Fruit fly (Drosophila melanogaster) whole organism, pupa: Measurements from ENCODE around the gene msd1.

ENCODE experiments used
- CG10348 ChIP-seq: fragments of 200-800 bp; sonication (Bioruptor generic); IDR thresholded peaks from 2 replicates; pipeline ENCODE4 v1.3.6; 2022; ENCODE audit warnings: missing biosample characterization, missing genetic modification characterization
- CG12605 ChIP-seq: fragments of 200-800 bp; sonication (Bioruptor generic); IDR thresholded peaks from 2 replicates; pipeline ENCODE4 v1.3.6; 2022; ENCODE audit warnings: missing biosample characterization, missing genetic modification characterization
- CG13204 ChIP-seq: fragments of 200-800 bp; sonication (Bioruptor generic); optimal IDR thresholded peaks from 2 replicates; lab custom pipeline; 2018; ENCODE audit warnings: missing biosample characterization, mild to moderate bottlenecking, missing genetic modification characterization, moderate library complexity
- CG14655 ChIP-seq: fragments of 200-800 bp; sonication (Bioruptor generic); optimal IDR thresholded peaks from 3 replicates; lab custom pipeline; 2017; ENCODE audit warnings: mild to moderate bottlenecking, missing biosample characterization, missing genetic modification reagents, missing genetic modification characterization
- CG15710 ChIP-seq: fragments of 200-800 bp; sonication (Bioruptor generic); optimal IDR thresholded peaks from 2 replicates; lab custom pipeline; 2018; ENCODE audit warnings: missing biosample characterization, mild to moderate bottlenecking, missing genetic modification characterization, moderate library complexity
- CG17806 ChIP-seq: fragments of 200-800 bp; sonication (Bioruptor generic); optimal IDR thresholded peaks from 2 replicates; lab custom pipeline; 2018; ENCODE audit warnings: missing biosample characterization, mild to moderate bottlenecking, missing genetic modification characterization, moderate library complexity
- CG32121 ChIP-seq: fragments of 200-800 bp; sonication (Bioruptor generic); IDR thresholded peaks from 2 replicates; pipeline ENCODE4 v1.3.6; 2022; ENCODE audit warnings: missing biosample characterization, missing genetic modification characterization
- CG34367 ChIP-seq: fragments of 200-800 bp; sonication (Bioruptor generic); optimal IDR thresholded peaks from 2 replicates; lab custom pipeline; 2018; ENCODE audit warnings: missing biosample characterization, mild to moderate bottlenecking, missing genetic modification characterization
- CG4496 ChIP-seq: fragments of 200-800 bp; sonication (Bioruptor generic); IDR thresholded peaks from 3 replicates; pipeline ENCODE4 v1.3.6; 2022; ENCODE audit warnings: missing biosample characterization, missing genetic modification characterization
- CG8159 ChIP-seq: fragments of 200-800 bp; sonication (Bioruptor generic); optimal IDR thresholded peaks from 3 replicates; lab custom pipeline; 2018; ENCODE audit warnings: missing biosample characterization, mild to moderate bottlenecking, missing genetic modification characterization, moderate library complexity
- CG8301 ChIP-seq: fragments of 200-800 bp; sonication (Bioruptor generic); optimal IDR thresholded peaks from 2 replicates; lab custom pipeline; 2018; ENCODE audit warnings: missing biosample characterization, mild to moderate bottlenecking, missing genetic modification characterization
- CG9948 ChIP-seq: fragments of 200-800 bp; sonication (Bioruptor generic); optimal IDR thresholded peaks from 2 replicates; lab custom pipeline; 2018; ENCODE audit warnings: missing biosample characterization, mild to moderate bottlenecking, missing genetic modification characterization, moderate library complexity
- D1 ChIP-seq: fragments of 200-800 bp; sonication (Bioruptor generic); optimal IDR thresholded peaks from 2 replicates; lab custom pipeline; 2018; ENCODE audit warnings: missing biosample characterization, mild to moderate bottlenecking, missing genetic modification characterization, moderate library complexity
- EcR ChIP-seq: fragments of 200-800 bp; sonication (Bioruptor generic); optimal IDR thresholded peaks from 3 replicates; lab custom pipeline; 2019; ENCODE audit warnings: missing biosample characterization, missing genetic modification characterization, mild to moderate bottlenecking, moderate library complexity, missing genetic modification reagents
- Ets98B ChIP-seq: fragments of 200-800 bp; sonication (Bioruptor generic); IDR thresholded peaks from 2 replicates; pipeline ENCODE4 v1.3.6; 2022; ENCODE audit warnings: missing biosample characterization, missing genetic modification characterization
- Pif1A ChIP-seq: fragments of 200-800 bp; sonication (Bioruptor generic); optimal IDR thresholded peaks from 3 replicates; lab custom pipeline; 2016; ENCODE audit warnings: missing biosample characterization, missing genetic modification characterization
- Pif1B ChIP-seq: fragments of 200-800 bp; sonication (Bioruptor generic); optimal IDR thresholded peaks from 3 replicates; lab custom pipeline; 2016; ENCODE audit warnings: missing biosample characterization, missing genetic modification characterization
- Snoo ChIP-seq: fragments of 200-800 bp; sonication (Bioruptor generic); optimal IDR thresholded peaks from 3 replicates; lab custom pipeline; 2017; ENCODE audit warnings: missing biosample characterization, mild to moderate bottlenecking, missing genetic modification characterization, inconsistent platforms
- fd96Ca ChIP-seq: fragments of 200-800 bp; sonication (Bioruptor generic); IDR thresholded peaks from 3 replicates; pipeline ENCODE4 v1.3.6; 2022; ENCODE audit warnings: missing biosample characterization, missing genetic modification characterization
- gl ChIP-seq: fragments of 200-800 bp; sonication (Bioruptor generic); optimal IDR thresholded peaks from 2 replicates; lab custom pipeline; 2018; ENCODE audit warnings: missing biosample characterization, mild to moderate bottlenecking, missing genetic modification characterization
- rn ChIP-seq: fragments of 200-800 bp; sonication (Bioruptor generic); IDR thresholded peaks from 2 replicates; pipeline ENCODE4 v1.3.6; 2022; ENCODE audit warnings: missing biosample characterization, missing genetic modification characterization

msd1 gene

DNA sequence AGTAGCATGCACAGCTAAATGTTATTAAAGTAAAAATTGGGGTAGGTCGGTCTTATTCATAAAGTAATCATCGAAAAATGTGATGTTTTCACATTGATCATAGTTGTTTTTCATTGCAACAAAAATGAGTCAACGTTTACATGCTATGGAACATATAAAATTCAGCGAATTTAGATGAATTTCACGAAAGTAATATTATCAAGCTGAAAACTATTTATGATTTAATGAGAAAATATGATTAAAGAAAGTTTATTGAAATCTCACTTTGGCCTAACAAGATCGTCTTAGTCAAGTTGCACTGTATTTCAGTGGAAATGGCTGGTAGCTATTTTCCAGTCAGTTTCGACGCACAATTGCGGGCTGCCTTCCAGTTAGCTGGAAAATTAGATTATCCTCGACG lies 17.4 kb downstream of the msd1 start:
- TF ChIP-seq gl (tag; lab: Kevin White, UChicago) (no peak), CG34367 (tag; lab: Kevin White, UChicago) (no peak), Pif1A (GFP tag; lab: Kevin White, UChicago) (no peak), CG13204 (GFP tag; lab: Kevin White, UChicago) (no peak), CG12605 (GFP tag; lab: Robert Waterston, UW) (no peak), fd96Ca (GFP tag; lab: Robert Waterston, UW) (no peak), Ets98B (GFP tag; lab: Robert Waterston, UW) (no peak), Snoo (tag; lab: Kevin White, UChicago) (no peak), D1 (no peak), CG10348 (GFP tag; lab: Robert Waterston, UW) (no peak), Pif1B (GFP tag; lab: Kevin White, UChicago) (no peak), CG8301 (tag; lab: Kevin White, UChicago) (no peak), CG17806 (tag; lab: Kevin White, UChicago) (no peak), CG32121 (GFP tag; lab: Robert Waterston, UW) (no peak), rn (GFP tag; lab: Robert Waterston, UW) (no peak), CG9948 (tag; lab: Kevin White, UChicago) (no peak)

DNA sequence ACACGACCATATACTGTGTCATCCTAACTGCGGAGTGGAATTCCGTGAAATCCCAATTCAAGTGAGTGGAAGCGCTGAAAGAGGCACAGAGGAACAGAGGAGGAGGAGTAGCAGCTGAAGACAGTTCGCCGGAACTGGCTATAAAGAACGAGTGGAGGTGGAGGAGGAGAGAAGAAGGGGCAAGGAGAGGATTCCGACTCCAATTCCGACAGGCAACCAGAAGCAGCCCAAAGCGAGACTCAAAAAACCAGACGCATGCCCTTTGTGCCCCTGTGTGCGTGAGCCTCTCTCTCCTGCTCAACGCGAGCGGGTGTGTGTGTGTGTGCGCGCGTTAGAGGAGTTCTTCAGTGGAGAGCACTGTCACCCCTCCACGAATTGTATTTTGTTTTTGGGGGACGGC lies 17.9 kb downstream of the msd1 start:
- TF ChIP-seq CG4496 (GFP tag; lab: Robert Waterston, UW) (0 out of 3 replicates have a peak, but pooled peaks have one; percentile 7), CG13204 (GFP tag; lab: Kevin White, UChicago) (no peak), fd96Ca (GFP tag; lab: Robert Waterston, UW) (peak; percentile 26; the same call in 1 of the 3 replicates)

DNA sequence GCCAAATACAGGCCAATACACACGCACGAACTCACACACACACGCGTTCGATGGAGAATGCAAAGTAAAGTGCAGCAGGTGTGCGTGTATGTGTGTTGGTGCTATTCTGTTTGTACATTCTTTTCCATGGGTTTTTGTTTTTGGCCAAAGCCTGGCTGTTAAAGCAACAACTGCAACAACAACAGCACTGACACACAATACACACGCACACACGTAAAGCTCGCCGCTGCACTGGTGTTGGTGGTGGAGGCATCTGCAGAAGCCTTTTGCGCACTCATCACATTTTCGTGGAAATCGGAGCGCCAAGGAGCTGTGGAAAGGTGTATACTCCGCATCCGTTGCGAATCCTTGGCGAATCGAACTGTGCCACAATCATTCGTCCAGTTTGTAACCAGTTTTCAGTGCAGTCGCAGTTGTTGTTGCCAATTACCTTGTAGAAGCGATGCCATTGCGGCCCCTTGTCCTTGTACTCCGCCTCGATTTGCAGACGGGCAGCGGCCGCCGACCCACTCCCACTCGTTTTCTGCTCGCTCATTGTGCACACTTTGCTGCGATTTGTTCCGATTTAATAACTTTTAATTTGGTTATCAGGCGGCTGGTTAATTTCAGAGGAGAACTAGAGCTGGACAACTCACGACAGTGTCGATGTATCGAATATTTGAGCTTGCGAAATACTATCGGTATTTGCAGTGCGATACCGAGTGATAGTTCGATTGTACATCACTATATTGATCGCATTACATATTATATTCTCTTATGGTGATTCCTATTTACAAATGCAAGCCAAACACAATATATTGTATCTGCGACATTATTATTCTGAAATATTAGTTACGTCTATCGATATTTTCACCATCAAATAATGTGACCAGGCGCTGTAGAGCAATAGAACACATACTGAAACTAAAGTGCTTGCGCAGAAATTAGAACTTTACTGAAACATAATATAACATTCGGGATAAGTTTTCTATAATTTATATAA lies 18.7 kb downstream of the msd1 start:
- no peak for TF ChIP-seq CG32121 (GFP tag; lab: Robert Waterston, UW)
- no peak for TF ChIP-seq CG10348 (GFP tag; lab: Robert Waterston, UW)
- TF ChIP-seq CG14655 = no peak
- no peak for TF ChIP-seq D1
- TF ChIP-seq CG15710 (tag; lab: Kevin White, UChicago) = peak; percentile 24
- TF ChIP-seq Ets98B (GFP tag; lab: Robert Waterston, UW) = peak; percentile 40; the same call in 1 of the 2 replicates
- peak; percentile 28 for TF ChIP-seq Snoo (tag; lab: Kevin White, UChicago)
- no peak for TF ChIP-seq CG34367 (tag; lab: Kevin White, UChicago)
- peak; percentile 41 for TF ChIP-seq CG8159 (tag; lab: Kevin White, UChicago)
- no peak for TF ChIP-seq fd96Ca (GFP tag; lab: Robert Waterston, UW)
- peak; percentile 36 for TF ChIP-seq Pif1A (GFP tag; lab: Kevin White, UChicago)
- TF ChIP-seq CG17806 (tag; lab: Kevin White, UChicago) = peak; percentile 4

DNA sequence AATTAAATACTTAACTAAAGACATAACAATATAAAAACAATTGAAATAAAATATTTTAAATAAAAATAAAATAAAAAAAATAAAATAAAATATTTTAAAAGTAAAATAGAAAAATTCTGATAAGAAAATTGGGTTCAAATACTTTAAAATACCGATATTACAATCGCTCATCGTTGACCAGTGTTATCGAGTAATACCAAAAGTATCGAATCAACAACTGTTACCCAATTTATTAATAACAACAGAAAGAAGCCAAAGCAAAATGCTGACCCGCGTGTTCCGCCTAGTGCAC lies 19.3 kb downstream of the msd1 start, which contains the start of gene CG9166:
TSS of gene CG9166 (plus strand) at position 193 of the 292 bp plus-strand sequence.
- TF ChIP-seq gl (tag; lab: Kevin White, UChicago) (no peak), Pif1B (GFP tag; lab: Kevin White, UChicago) (no peak), CG32121 (GFP tag; lab: Robert Waterston, UW) (no peak), CG8301 (tag; lab: Kevin White, UChicago) (no peak), Snoo (tag; lab: Kevin White, UChicago) (no peak), CG14655 (no peak), CG15710 (tag; lab: Kevin White, UChicago) (no peak), CG10348 (GFP tag; lab: Robert Waterston, UW) (no peak), D1 (no peak), CG13204 (GFP tag; lab: Kevin White, UChicago) (no peak), Ets98B (GFP tag; lab: Robert Waterston, UW) (no peak), EcR (GFP tag; lab: Kevin White, UChicago) (no peak), CG4496 (GFP tag; lab: Robert Waterston, UW) (no peak), CG12605 (GFP tag; lab: Robert Waterston, UW) (no peak), Pif1A (GFP tag; lab: Kevin White, UChicago) (no peak), fd96Ca (GFP tag; lab: Robert Waterston, UW) (no peak), CG34367 (tag; lab: Kevin White, UChicago) (no peak)

DNA sequence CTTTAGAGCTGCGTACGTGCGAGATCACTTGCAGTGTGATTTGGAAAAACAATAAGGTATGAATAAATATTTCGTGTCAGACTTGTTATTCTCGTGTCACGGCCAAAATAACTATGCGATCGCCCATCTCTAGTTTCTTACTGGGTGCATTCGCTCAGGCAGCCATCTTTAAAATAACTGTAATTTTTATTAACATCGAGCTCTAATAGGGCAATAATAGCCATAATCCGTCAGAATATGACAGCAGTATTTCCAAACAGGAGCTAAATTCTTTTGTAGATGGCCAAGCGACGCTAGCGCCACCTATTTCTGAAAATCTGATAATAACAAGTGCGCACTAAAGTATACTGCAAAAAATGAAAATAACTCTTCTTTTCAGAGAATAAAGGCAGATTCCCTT lies 20.5 kb downstream of the msd1 start:
- no peak for TF ChIP-seq Snoo (tag; lab: Kevin White, UChicago)
- no peak for TF ChIP-seq CG13204 (GFP tag; lab: Kevin White, UChicago)
- TF ChIP-seq fd96Ca (GFP tag; lab: Robert Waterston, UW) = 0 out of 3 replicates have a peak, but pooled peaks have one; percentile 3
- TF ChIP-seq D1 = peak; percentile 32
- 0 out of 3 replicates have a peak, but pooled peaks have one; percentile 10 for TF ChIP-seq CG4496 (GFP tag; lab: Robert Waterston, UW)
- peak; percentile 31 for TF ChIP-seq EcR (GFP tag; lab: Kevin White, UChicago)
- 0 out of 2 replicates have a peak, but pooled peaks have one; percentile 19 for TF ChIP-seq Ets98B (GFP tag; lab: Robert Waterston, UW)
